Fruit fly (Drosophila melanogaster) whole organism, embryonic: Measurements from ENCODE around the gene Lsp2.

ENCODE experiments used
- Bdp1 ChIP-seq: fragments of 200-800 bp; sonication (Bioruptor generic); optimal IDR thresholded peaks from 3 replicates; lab custom pipeline; 2016; ENCODE audit warnings: missing biosample characterization, missing genetic modification characterization
- Bgb ChIP-seq: fragments of 200-800 bp; sonication (Bioruptor generic); IDR thresholded peaks from 2 replicates; pipeline ENCODE4 v1.3.6; 2022; ENCODE audit warnings: missing biosample characterization, missing genetic modification characterization; ENCODE audit not compliant: partially characterized antibody
- CG10274 ChIP-seq: fragments of 200-800 bp; sonication (Bioruptor generic); optimal IDR thresholded peaks from 3 replicates; lab custom pipeline; 2017; ENCODE audit warnings: missing biosample characterization, mild to moderate bottlenecking, missing genetic modification characterization
- CG10431 ChIP-seq: fragments of 200-800 bp; sonication (Bioruptor generic); optimal IDR thresholded peaks from 3 replicates; lab custom pipeline; 2018; ENCODE audit warnings: missing biosample characterization, mild to moderate bottlenecking, missing genetic modification characterization
- CG10462 ChIP-seq: fragments of 200-800 bp; sonication (Bioruptor generic); optimal IDR thresholded peaks from 2 replicates; lab custom pipeline; 2016; ENCODE audit warnings: missing biosample characterization, missing genetic modification characterization
- CG11093 ChIP-seq: fragments of 200-800 bp; sonication (Bioruptor generic); IDR thresholded peaks from 3 replicates; pipeline ENCODE4 v1.3.6; 2022; ENCODE audit warnings: missing biosample characterization, missing genetic modification characterization
- CG12769 ChIP-seq: fragments of 200-800 bp; sonication (Bioruptor generic); optimal IDR thresholded peaks from 2 replicates; lab custom pipeline; 2019; ENCODE audit warnings: missing biosample characterization, mild to moderate bottlenecking, missing genetic modification characterization, moderate library complexity
- CG13894 ChIP-seq: fragments of 200-800 bp; sonication (Bioruptor generic); optimal IDR thresholded peaks from 3 replicates; lab custom pipeline; 2018; ENCODE audit warnings: missing biosample characterization, mild to moderate bottlenecking, missing genetic modification characterization, moderate library complexity
- CG14667 ChIP-seq: fragments of 200-800 bp; sonication (Bioruptor generic); IDR thresholded peaks from 2 replicates; pipeline ENCODE4 v1.3.6; 2022; ENCODE audit warnings: missing biosample characterization, missing genetic modification characterization
- CG15479 ChIP-seq: fragments of 200-800 bp; sonication (Bioruptor generic); optimal IDR thresholded peaks from 3 replicates; lab custom pipeline; 2019; ENCODE audit warnings: missing biosample characterization, mild to moderate bottlenecking, missing genetic modification characterization, moderate library complexity
- CG17612 ChIP-seq: fragments of 200-800 bp; sonication (Bioruptor generic); IDR thresholded peaks from 2 replicates; pipeline ENCODE4 v1.3.6; 2022; ENCODE audit warnings: missing biosample characterization, missing genetic modification characterization
- CG17802 ChIP-seq: fragments of 200-800 bp; sonication (Bioruptor generic); optimal IDR thresholded peaks from 2 replicates; lab custom pipeline; 2018; ENCODE audit warnings: missing biosample characterization, mild to moderate bottlenecking, missing genetic modification characterization, moderate library complexity
- CG2202 ChIP-seq: fragments of 200-800 bp; sonication (Bioruptor generic); optimal IDR thresholded peaks from 2 replicates; lab custom pipeline; 2018; ENCODE audit warnings: missing biosample characterization, mild to moderate bottlenecking, missing genetic modification characterization
- CG2712 ChIP-seq: fragments of 200-800 bp; optimal IDR thresholded peaks from 3 replicates; lab custom pipeline; 2019; ENCODE audit warnings: missing biosample characterization, mild to moderate bottlenecking, missing genetic modification characterization, moderate library complexity
- CG31365 ChIP-seq: fragments of 200-800 bp; sonication (Bioruptor generic); optimal IDR thresholded peaks from 2 replicates; lab custom pipeline; 2018; ENCODE audit warnings: missing biosample characterization, mild to moderate bottlenecking, missing genetic modification characterization
- CG3407 ChIP-seq: fragments of 200-800 bp; sonication (Bioruptor generic); optimal IDR thresholded peaks from 2 replicates; lab custom pipeline; 2018; ENCODE audit warnings: missing biosample characterization, mild to moderate bottlenecking, missing genetic modification characterization
- CG4328 ChIP-seq: fragments of 200-800 bp; sonication (Bioruptor generic); optimal IDR thresholded peaks from 3 replicates; lab custom pipeline; 2017; ENCODE audit warnings: missing biosample characterization, missing genetic modification reagents, missing genetic modification characterization
- CG4707 ChIP-seq: fragments of 200-800 bp; sonication (Bioruptor generic); optimal IDR thresholded peaks from 2 replicates; lab custom pipeline; 2018; ENCODE audit warnings: missing biosample characterization, mild to moderate bottlenecking, missing genetic modification characterization, moderate library complexity
- CG4730 ChIP-seq: fragments of 200-800 bp; sonication (Bioruptor generic); IDR thresholded peaks from 2 replicates; pipeline ENCODE4 v1.3.6; 2022; ENCODE audit warnings: missing biosample characterization, missing genetic modification characterization
- CG4854 ChIP-seq: fragments of 200-800 bp; sonication (Bioruptor generic); optimal IDR thresholded peaks from 2 replicates; lab custom pipeline; 2016; ENCODE audit warnings: missing biosample characterization, missing genetic modification characterization, inconsistent platforms
- CG6254 ChIP-seq: fragments of 200-800 bp; sonication (Bioruptor generic); optimal IDR thresholded peaks from 3 replicates; lab custom pipeline; 2017; ENCODE audit warnings: mild to moderate bottlenecking, missing biosample characterization, missing genetic modification reagents, missing genetic modification characterization
- CG8290 ChIP-seq, 3 experiments: fragments of 200-800 bp; sonication (Bioruptor generic); optimal IDR thresholded peaks; 2 replicates each; lab custom pipeline; 2016 to 2019; ENCODE audit warnings: missing biosample characterization in 3 of 3, missing genetic modification characterization in 3 of 3, mild to moderate bottlenecking in 2 of 3, moderate library complexity in 1 of 3
- CHES-1-like ChIP-seq: fragments of 200-800 bp; sonication (Bioruptor generic); optimal IDR thresholded peaks from 2 replicates; lab custom pipeline; 2016; ENCODE audit warnings: missing biosample characterization, missing genetic modification characterization
- Dll ChIP-seq: fragments of 200-800 bp; sonication (Bioruptor generic); IDR thresholded peaks from 4 replicates; pipeline ENCODE4 v1.3.6; 2022; ENCODE audit warnings: missing biosample characterization, missing genetic modification characterization; ENCODE audit not compliant: partially characterized antibody
- H2.0 ChIP-seq: fragments of 200-800 bp; sonication (Bioruptor generic); IDR thresholded peaks from 2 replicates; pipeline ENCODE4 v1.3.6; 2022; ENCODE audit warnings: missing biosample characterization, missing genetic modification characterization
- HLHmδ ChIP-seq: fragments of 200-800 bp; sonication (Bioruptor generic); optimal IDR thresholded peaks from 2 replicates; lab custom pipeline; 2018; ENCODE audit warnings: missing biosample characterization, mild to moderate bottlenecking, missing genetic modification characterization, moderate library complexity
- Hsf ChIP-seq: fragments of 200-800 bp; sonication (Bioruptor generic); optimal IDR thresholded peaks from 3 replicates; lab custom pipeline; 2016; ENCODE audit warnings: missing biosample characterization, missing genetic modification characterization
- Mad ChIP-seq: fragments of 200-800 bp; sonication (Bioruptor generic); optimal IDR thresholded peaks from 2 replicates; lab custom pipeline; 2016; ENCODE audit warnings: missing biosample characterization, missing genetic modification characterization
- Myb ChIP-seq: fragments of 200-800 bp; sonication (Bioruptor generic); optimal IDR thresholded peaks from 2 replicates; lab custom pipeline; 2016; ENCODE audit warnings: missing biosample characterization, missing genetic modification characterization
- Oaz ChIP-seq: fragments of 200-800 bp; sonication (Bioruptor generic); IDR thresholded peaks from 2 replicates; pipeline ENCODE4 v1.3.6; 2022; ENCODE audit warnings: missing biosample characterization, missing genetic modification characterization
- Ptx1 ChIP-seq: fragments of 200-800 bp; sonication (Bioruptor generic); IDR thresholded peaks from 2 replicates; pipeline ENCODE4 v1.3.6; 2022; ENCODE audit warnings: missing biosample characterization, missing genetic modification characterization
- Rx ChIP-seq: fragments of 200-800 bp; sonication (Bioruptor generic); IDR thresholded peaks from 2 replicates; pipeline ENCODE4 v1.3.6; 2022; ENCODE audit warnings: missing biosample characterization, missing genetic modification characterization
- Sox100B ChIP-seq: fragments of 200-800 bp; sonication (Bioruptor generic); optimal IDR thresholded peaks from 3 replicates; lab custom pipeline; 2018; ENCODE audit warnings: missing biosample characterization, mild to moderate bottlenecking, missing genetic modification characterization
- Trl ChIP-seq, 3 experiments: fragments of >200 bp in 2 of 3; fragments of 200-800 bp in 1 of 3; sonication (Bioruptor generic) in 1 of 3; optimal IDR thresholded peaks; 2 replicates in 1 of 3; 3 replicates in 2 of 3; lab custom pipeline; 2016 to 2017; ENCODE audit warnings: missing biosample characterization in 1 of 3, missing genetic modification characterization in 1 of 3
- Usf ChIP-seq: fragments of 200-800 bp; sonication (Bioruptor generic); optimal IDR thresholded peaks from 2 replicates; lab custom pipeline; 2017; ENCODE audit warnings: missing genotype, missing biosample characterization, missing genetic modification characterization
- Xbp1 ChIP-seq: fragments of 200-800 bp; sonication (Bioruptor generic); optimal IDR thresholded peaks from 3 replicates; lab custom pipeline; 2016; ENCODE audit warnings: missing biosample characterization, mild to moderate bottlenecking, missing genetic modification characterization
- btn ChIP-seq: fragments of 200-800 bp; sonication (Bioruptor generic); optimal IDR thresholded peaks from 2 replicates; lab custom pipeline; 2016; ENCODE audit warnings: missing biosample characterization, missing genetic modification characterization
- cg ChIP-seq: fragments of 200-800 bp; sonication (Bioruptor generic); optimal IDR thresholded peaks from 3 replicates; lab custom pipeline; 2019; ENCODE audit warnings: missing biosample characterization, mild to moderate bottlenecking, missing genetic modification characterization, moderate library complexity
- chif ChIP-seq, 2 experiments: fragments of 200-800 bp; sonication (Bioruptor generic); optimal IDR thresholded peaks; 3 replicates each; lab custom pipeline; 2016; ENCODE audit warnings: missing biosample characterization in 2 of 2, missing genetic modification characterization in 2 of 2
- dati ChIP-seq: fragments of 200-800 bp; sonication (Bioruptor generic); IDR thresholded peaks from 2 replicates; pipeline ENCODE4 v1.3.6; 2022; ENCODE audit warnings: missing biosample characterization, missing genetic modification characterization
- dysf ChIP-seq: fragments of 200-800 bp; sonication (Bioruptor generic); IDR thresholded peaks from 3 replicates; pipeline ENCODE4 v1.3.6; 2022; ENCODE audit warnings: missing biosample characterization, missing genetic modification characterization
- en ChIP-seq: fragments of 200-800 bp; sonication (Bioruptor generic); optimal IDR thresholded peaks from 2 replicates; lab custom pipeline; 2016; ENCODE audit warnings: missing biosample characterization, missing genetic modification characterization
- ftz-f1 ChIP-seq: fragments of 200-800 bp; sonication (Bioruptor generic); optimal IDR thresholded peaks from 2 replicates; lab custom pipeline; 2016; ENCODE audit warnings: missing biosample characterization, missing genetic modification characterization
- klu ChIP-seq: fragments of 200-800 bp; sonication (Bioruptor generic); IDR thresholded peaks from 2 replicates; pipeline ENCODE4 v1.3.6; 2022; ENCODE audit warnings: missing biosample characterization, missing genetic modification characterization
- kni ChIP-seq: fragments of 200-800 bp; sonication (Bioruptor generic); optimal IDR thresholded peaks from 3 replicates; lab custom pipeline; 2017; ENCODE audit warnings: mild to moderate bottlenecking, missing biosample characterization, missing genetic modification reagents, missing genetic modification characterization
- nau ChIP-seq: fragments of 200-800 bp; sonication (Bioruptor generic); optimal IDR thresholded peaks from 3 replicates; lab custom pipeline; 2017; ENCODE audit warnings: missing biosample characterization, mild to moderate bottlenecking, missing genetic modification characterization, missing genetic modification reagents
- pho ChIP-seq: fragments of 200-800 bp; sonication (Bioruptor generic); optimal IDR thresholded peaks from 2 replicates; lab custom pipeline; 2016; ENCODE audit warnings: missing biosample characterization, missing genetic modification characterization
- shn ChIP-seq: fragments of 200-800 bp; sonication (Bioruptor generic); optimal IDR thresholded peaks from 3 replicates; lab custom pipeline; 2016; ENCODE audit warnings: missing biosample characterization, missing genetic modification characterization
- usp ChIP-seq: fragments of >200 bp; optimal IDR thresholded peaks from 2 replicates; lab custom pipeline; 2017; ENCODE audit warnings: missing biosample characterization, missing genetic modification characterization
- yki ChIP-seq: fragments of >200 bp; optimal IDR thresholded peaks from 3 replicates; lab custom pipeline; 2018

The Lsp2 gene

dm6 chr3L:12131918-12132317 lies 2.7 kb downstream of the Lsp2 start, which contains the start of gene DEF8 (continued):
- peak; percentile 45 for TF ChIP-seq Rx
- TF ChIP-seq CG15479 (GFP tag; lab: Kevin White, UChicago), result no peak
- no peak for TF ChIP-seq Trl (optimal IDR thresholded peaks at IDR 0.05; lab: Kevin White, UChicago)
- no peak for TF ChIP-seq Trl (GFP tag; optimal IDR thresholded peaks at IDR 0.05; lab: Kevin White, UChicago)
- peak; percentile 86 for TF ChIP-seq H2.0 (GFP tag; lab: Robert Waterston, UW)
- TF ChIP-seq btn (GFP tag; lab: Kevin White, UChicago), result no peak
- TF ChIP-seq yki (lab: Kevin White, UChicago), result no peak
- peak; percentile 4 for TF ChIP-seq Myb (GFP tag; lab: Kevin White, UChicago)
- peak; percentile 42 for TF ChIP-seq CG10431
- peak; percentile 49 for TF ChIP-seq Usf
- peak; percentile 26 for TF ChIP-seq shn (GFP tag; lab: Kevin White, UChicago)
- peak; percentile 64 for TF ChIP-seq Mad (GFP tag; lab: Kevin White, UChicago)
- TF ChIP-seq dysf, result peak; percentile 84
- TF ChIP-seq usp (GFP tag; lab: Kevin White, UChicago), result no peak
- peak; percentile 88 for TF ChIP-seq Ptx1 (GFP tag; lab: Robert Waterston, UW)
- TF ChIP-seq CG4328, result peak; percentile 68
- peak; percentile 30; the same call in 1 of the 3 replicates for TF ChIP-seq CG11093 (GFP tag; lab: Robert Waterston, UW)
- TF ChIP-seq Bdp1 (GFP tag; lab: Kevin White, UChicago), result no peak
- TF ChIP-seq CG8290 (GFP tag; optimal IDR thresholded peaks at IDR 0.05; lab: Kevin White, UChicago), result peak; percentile 79
- no peak for TF ChIP-seq CG8290 (tag; optimal IDR thresholded peaks at IDR 0.05; lab: Kevin White, UChicago)
- TF ChIP-seq CG10274 (GFP tag; lab: Kevin White, UChicago), result no peak
- peak; percentile 94 for TF ChIP-seq ftz-f1 (GFP tag; lab: Kevin White, UChicago)
- TF ChIP-seq CG4730, result peak; percentile 82
- TF ChIP-seq Sox100B (GFP tag; lab: Kevin White, UChicago), result peak; percentile 88
- TF ChIP-seq HLHmδ (GFP tag; lab: Kevin White, UChicago), result no peak
- TF ChIP-seq Dll (GFP tag; lab: Robert Waterston, UW), result peak; percentile 49; the same call in 1 of the 4 replicates
- TF ChIP-seq en (GFP tag; lab: Kevin White, UChicago), result no peak
- peak; percentile 59 for TF ChIP-seq Hsf (GFP tag; lab: Kevin White, UChicago)
- no peak for TF ChIP-seq CG12769 (tag; lab: Kevin White, UChicago)
- TF ChIP-seq CG4707 (GFP tag; lab: Kevin White, UChicago), result peak; percentile 63
- TF ChIP-seq kni, result peak; percentile 40
- 0 out of 2 replicates have a peak, but pooled peaks have one; percentile 29 for TF ChIP-seq CG17612 (GFP tag; lab: Robert Waterston, UW)
- TF ChIP-seq klu (GFP tag; lab: Robert Waterston, UW), result peak; percentile 29; the same call in 1 of the 2 replicates
- no peak for TF ChIP-seq CG17802 (tag; lab: Kevin White, UChicago)
- no peak for TF ChIP-seq CG13894 (tag; lab: Kevin White, UChicago)
- no peak for TF ChIP-seq CG31365 (tag; lab: Kevin White, UChicago)
- peak; percentile 54; the same call in 1 of the 2 replicates for TF ChIP-seq CG14667 (GFP tag; lab: Robert Waterston, UW)
- TF ChIP-seq CG2202 (tag; lab: Kevin White, UChicago), result peak; percentile 75
- TF ChIP-seq CG6254, result peak; percentile 73
- peak; percentile 42 for TF ChIP-seq pho (GFP tag; lab: Kevin White, UChicago)
- peak; percentile 12 for TF ChIP-seq CHES-1-like (GFP tag; lab: Kevin White, UChicago)
- TF ChIP-seq chif (GFP tag; optimal IDR thresholded peaks at IDR 0.05; lab: Kevin White, UChicago), result peak; percentile 27 to 66
- no peak for TF ChIP-seq nau (GFP tag; lab: Kevin White, UChicago)
- TF ChIP-seq CG10462 (GFP tag; lab: Kevin White, UChicago), result peak; percentile 55
- TF ChIP-seq CG2712, result peak; percentile 92
- no peak for TF ChIP-seq cg (GFP tag; lab: Kevin White, UChicago)
- TF ChIP-seq dati (GFP tag; lab: Robert Waterston, UW), result peak; percentile 83
- TF ChIP-seq Oaz (GFP tag; lab: Robert Waterston, UW), result peak; percentile 66
- TF ChIP-seq Bgb (GFP tag; lab: Robert Waterston, UW), result peak; percentile 53; the same call in 1 of the 2 replicates
- peak; percentile 38 for TF ChIP-seq CG3407
- TF ChIP-seq Xbp1 (GFP tag; lab: Kevin White, UChicago), result peak; percentile 86
- no peak for TF ChIP-seq CG4854 (GFP tag; lab: Kevin White, UChicago)
